Fruit fly (Drosophila melanogaster): ENCODE data around the gene sdt.

dm6 chrX:8177030-8177349, 1.4 kb upstream of the sdt start, which contains the start of gene slpr:
- TF ChIP-seq ttk (optimal IDR thresholded peaks at IDR 0.05), result no peak
- TF ChIP-seq psq (optimal IDR thresholded peaks at IDR 0.05), result no peak
- TF ChIP-seq Sin3A (optimal IDR thresholded peaks at IDR 0.05), result no peak
- no peak for TF ChIP-seq Myc (optimal IDR thresholded peaks at IDR 0.05)
